Worm (Caenorhabditis elegans) whole organism, L4 larva: ENCODE results near the gene acl-13.
A peak's percentile ranks its signal among the peaks of the same experiment; 100 is the strongest.

ENCODE experiments used
- daf-16 ChIP-seq, 3 experiments: sonication (generic microtip); optimal IDR thresholded peaks; 2 replicates each; lab custom pipeline; 2016 to 2017; ENCODE audit warnings: missing genetic modification characterization in 3 of 3, missing genetic modification reagents in 3 of 3, mild to moderate bottlenecking in 2 of 3, missing compliant biosample characterization in 2 of 3, missing biosample characterization in 1 of 3, moderate library complexity in 1 of 3
- snpc-4 ChIP-seq: fragments of 150-350 bp; optimal IDR thresholded peaks from 2 replicates; lab custom pipeline; 2014; ENCODE audit warnings: missing biosample characterization, missing genetic modification characterization

ce11 chrIV:12417536-12418195 lies 7.4 kb downstream of the acl-13 start, which contains the start of gene F08G5.3:
- TF ChIP-seq snpc-4, result no peak
- TF ChIP-seq daf-16 (GFP tag; optimal IDR thresholded peaks at IDR 0.05; lab: Kevin White, UChicago), result peak in 1 of 2 experiments; percentile 80
- TF ChIP-seq daf-16 (tag; optimal IDR thresholded peaks at IDR 0.05; lab: Kevin White, UChicago), result peak; percentile 44
